Fruit fly (Drosophila melanogaster): ENCODE measurements around the gene Hipk.

Hipk gene

DNA sequence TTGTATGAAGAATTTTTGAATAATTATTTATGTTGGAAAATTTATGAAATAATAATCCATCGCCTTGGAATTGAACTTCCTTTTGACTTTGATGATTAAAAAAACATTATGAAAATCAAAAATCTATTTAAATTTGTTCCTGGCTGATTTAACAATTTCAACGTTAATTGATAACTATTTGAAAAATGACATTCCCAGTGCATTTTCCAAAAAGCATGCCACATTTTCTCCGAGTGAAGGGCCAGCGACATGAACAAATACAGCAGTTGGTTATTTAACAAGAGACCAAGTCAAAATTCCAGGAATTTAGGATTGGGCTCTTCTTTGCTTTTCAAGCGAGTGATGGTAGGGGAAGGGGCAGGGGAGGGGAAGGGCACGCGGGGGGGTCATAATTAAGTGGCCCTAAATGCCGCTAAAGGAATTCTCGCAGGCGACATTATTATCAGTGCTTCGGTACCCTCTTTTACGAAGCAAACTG, 79.5 kb downstream of the Hipk start (continued):
- TF ChIP-seq CG9437 (GFP tag; optimal IDR thresholded peaks at IDR 0.05): peak; percentile 25
- peak; percentile 84 for TF ChIP-seq sens (GFP tag)
- TF ChIP-seq schlank (tag; optimal IDR thresholded peaks at IDR 0.05): no peak
- no peak for TF ChIP-seq fru (optimal IDR thresholded peaks at IDR 0.05)
- TF ChIP-seq pb (GFP tag; optimal IDR thresholded peaks at IDR 0.05): no peak
- no peak for TF ChIP-seq insv (GFP tag; optimal IDR thresholded peaks at IDR 0.05)
- no peak for TF ChIP-seq Elba2 (GFP tag; optimal IDR thresholded peaks at IDR 0.05)
- TF ChIP-seq cwo (GFP tag; optimal IDR thresholded peaks at IDR 0.05): no peak
- no peak for TF ChIP-seq caup (GFP tag; optimal IDR thresholded peaks at IDR 0.05; ENCODE audit: severe bottlenecking)
- no peak for TF ChIP-seq abd-A (tag; optimal IDR thresholded peaks at IDR 0.05)
- no peak for TF ChIP-seq stc (GFP tag; IDR thresholded peaks at IDR 0.05)
- no peak for TF ChIP-seq Hmr (GFP tag; optimal IDR thresholded peaks at IDR 0.05)
- no peak for TF ChIP-seq yki (optimal IDR thresholded peaks at IDR 0.05)
- no peak for TF ChIP-seq CG18619 (GFP tag; optimal IDR thresholded peaks at IDR 0.05)
- TF ChIP-seq CG2120 (GFP tag; optimal IDR thresholded peaks at IDR 0.05): no peak
- 0 out of 3 replicates have a peak, but pooled peaks have one; percentile 23 for TF ChIP-seq H15 (GFP tag; IDR thresholded peaks at IDR 0.05)
- no peak for TF ChIP-seq CG8765 (GFP tag; IDR thresholded peaks at IDR 0.05)
- no peak for TF ChIP-seq CHES-1-like (GFP tag; optimal IDR thresholded peaks at IDR 0.05)
- TF ChIP-seq CG12942 (GFP tag; optimal IDR thresholded peaks at IDR 0.05): no peak
- no peak for TF ChIP-seq CG18476 (GFP tag; optimal IDR thresholded peaks at IDR 0.05)
- TF ChIP-seq CG1603 (tag; optimal IDR thresholded peaks at IDR 0.05): peak; percentile 4
- no peak for TF ChIP-seq CG9609 (GFP tag; optimal IDR thresholded peaks at IDR 0.05)
- TF ChIP-seq CG1024 (GFP tag; IDR thresholded peaks at IDR 0.05): no peak
- TF ChIP-seq zen2 (GFP tag; IDR thresholded peaks at IDR 0.05; ENCODE audit: partially characterized antibody): no peak
- peak; percentile 65 for TF ChIP-seq gsb-n (tag; optimal IDR thresholded peaks at IDR 0.05)
- TF ChIP-seq trh (GFP tag; optimal IDR thresholded peaks at IDR 0.05): no peak
- peak; percentile 61 for TF ChIP-seq chn (GFP tag; optimal IDR thresholded peaks at IDR 0.05)
- no peak for TF ChIP-seq CG12219 (GFP tag; optimal IDR thresholded peaks at IDR 0.05)
- TF ChIP-seq Bteb2 (GFP tag; optimal IDR thresholded peaks at IDR 0.05): no peak
- no peak for TF ChIP-seq Dp (GFP tag; optimal IDR thresholded peaks at IDR 0.05)
- peak; percentile 35 for TF ChIP-seq Xbp1 (GFP tag; optimal IDR thresholded peaks at IDR 0.05)
- no peak for TF ChIP-seq CG12071 (GFP tag; optimal IDR thresholded peaks at IDR 0.05)
- peak; percentile 75 for TF ChIP-seq nmo (GFP tag; optimal IDR thresholded peaks at IDR 0.05)
- TF ChIP-seq Dfd (GFP tag; optimal IDR thresholded peaks at IDR 0.05): no peak
- no peak for TF ChIP-seq ap (GFP tag; IDR thresholded peaks at IDR 0.05)
- TF ChIP-seq Dip2 (GFP tag; IDR thresholded peaks at IDR 0.05): no peak
- no peak for TF ChIP-seq CG32772 (GFP tag; IDR thresholded peaks at IDR 0.05)
- peak; percentile 31 for TF ChIP-seq NC2β (GFP tag; optimal IDR thresholded peaks at IDR 0.05)
- peak; percentile 71 for TF ChIP-seq CG8388 (GFP tag; optimal IDR thresholded peaks at IDR 0.05)
- no peak for TF ChIP-seq ems (GFP tag; optimal IDR thresholded peaks at IDR 0.05)
- TF ChIP-seq Sox100B (GFP tag; optimal IDR thresholded peaks at IDR 0.05): peak; percentile 68
- TF ChIP-seq tap (tag; optimal IDR thresholded peaks at IDR 0.05): no peak
- TF ChIP-seq vnd (GFP tag; IDR thresholded peaks at IDR 0.05; ENCODE audit: partially characterized antibody): no peak
- TF ChIP-seq HmgZ (tag; optimal IDR thresholded peaks at IDR 0.05): no peak
- TF ChIP-seq Med (GFP tag): no peak
- peak; percentile 15 for TF ChIP-seq lbe (GFP tag; optimal IDR thresholded peaks at IDR 0.05)
- TF ChIP-seq CG4820 (GFP tag; optimal IDR thresholded peaks at IDR 0.05): peak; percentile 45
- no peak for TF ChIP-seq wek (GFP tag; optimal IDR thresholded peaks at IDR 0.05)
- no peak for TF ChIP-seq Ets97D (GFP tag; optimal IDR thresholded peaks at IDR 0.05)
- no peak for TF ChIP-seq D19B (GFP tag; optimal IDR thresholded peaks at IDR 0.05)
- no peak for TF ChIP-seq Oaz (GFP tag; IDR thresholded peaks at IDR 0.05)
- no peak for TF ChIP-seq sim (GFP tag; IDR thresholded peaks at IDR 0.05)
- peak; percentile 16 for TF ChIP-seq Hsf (GFP tag; optimal IDR thresholded peaks at IDR 0.05)

All from whole organism, embryonic.